Worm (Caenorhabditis elegans) whole organism, young adult: ENCODE measurements around the gene cdc-48.1.

Experiments
- C06A6.2 ChIP-seq: fragments of 200-800 bp; sonication (Bioruptor generic); conservative IDR thresholded peaks from 2 replicates; pipeline ENCODE4 v1.3.6; 2022; ENCODE audit warnings: missing genetic modification characterization, missing compliant biosample characterization
- C17E4.6 ChIP-seq: fragments of 200-800 bp; sonication (Bioruptor generic); IDR thresholded peaks from 2 replicates; pipeline ENCODE4 v1.3.6; 2022; ENCODE audit warnings: missing genetic modification reagents, missing genetic modification characterization, missing compliant biosample characterization
- F10E7.11 ChIP-seq: sonication (generic microtip); optimal IDR thresholded peaks from 2 replicates; lab custom pipeline; 2017; ENCODE audit warnings: mild to moderate bottlenecking, missing genetic modification characterization, moderate library complexity, missing compliant biosample characterization
- F22D6.2 ChIP-seq: sonication (generic microtip); optimal IDR thresholded peaks from 2 replicates; lab custom pipeline; 2016; ENCODE audit warnings: mild to moderate bottlenecking, missing genetic modification characterization, missing compliant biosample characterization
- F33H1.4 ChIP-seq: fragments of 200-800 bp; sonication (Bioruptor generic); IDR thresholded peaks from 2 replicates; pipeline ENCODE4 v1.3.6; 2022; ENCODE audit warnings: missing genetic modification reagents, missing genetic modification characterization, missing compliant biosample characterization
- F37B4.10 ChIP-seq: fragments of 200-800 bp; sonication (Bioruptor generic); IDR thresholded peaks from 2 replicates; pipeline ENCODE4 v1.3.6; 2022; ENCODE audit warnings: missing genetic modification characterization, missing compliant biosample characterization
- F49E8.2 ChIP-seq: sonication (generic microtip); optimal IDR thresholded peaks from 3 replicates; lab custom pipeline; 2017; ENCODE audit warnings: missing genetic modification characterization, mild to moderate bottlenecking, missing compliant biosample characterization, antibody characterized with exemption, moderate library complexity; ENCODE audit not compliant: insufficient read depth
- F57A8.1 ChIP-seq: fragments of 200-800 bp; sonication (Bioruptor generic); optimal IDR thresholded peaks from 2 replicates; lab custom pipeline; 2018; ENCODE audit warnings: mild to moderate bottlenecking, missing genetic modification characterization, moderate library complexity, missing compliant biosample characterization
- F57C9.4 ChIP-seq: sonication (generic microtip); optimal IDR thresholded peaks from 2 replicates; lab custom pipeline; 2017; ENCODE audit warnings: mild to moderate bottlenecking, missing genetic modification characterization, missing compliant biosample characterization
- K11D2.4 ChIP-seq: fragments of 200-800 bp; sonication (Bioruptor generic); IDR thresholded peaks from 2 replicates; pipeline ENCODE4 v1.3.6; 2022; ENCODE audit warnings: missing genetic modification reagents, missing genetic modification characterization, missing compliant biosample characterization
- T07F8.4 ChIP-seq: sonication (generic microtip); optimal IDR thresholded peaks from 2 replicates; lab custom pipeline; 2016; ENCODE audit warnings: mild to moderate bottlenecking, missing genetic modification characterization, moderate library complexity, missing compliant biosample characterization
- Y53G8AR.9 ChIP-seq: fragments of 200-800 bp; sonication (Bioruptor generic); conservative IDR thresholded peaks from 2 replicates; pipeline ENCODE4 v1.3.6; 2022; ENCODE audit warnings: missing genetic modification reagents, missing genetic modification characterization, missing compliant biosample characterization
- akir-1 ChIP-seq: fragments of 200-800 bp; sonication (Bioruptor generic); optimal IDR thresholded peaks from 2 replicates; lab custom pipeline; 2018; ENCODE audit warnings: mild to moderate bottlenecking, missing genetic modification characterization, moderate library complexity, missing compliant biosample characterization
- attf-3 ChIP-seq: fragments of 200-800 bp; sonication (Bioruptor generic); conservative IDR thresholded peaks from 2 replicates; pipeline ENCODE4 v1.3.6; 2022; ENCODE audit warnings: missing genetic modification reagents, missing genetic modification characterization, missing compliant biosample characterization
- attf-6 ChIP-seq: fragments of 200-800 bp; sonication (Bioruptor generic); IDR thresholded peaks from 2 replicates; pipeline ENCODE4 v1.3.6; 2022; ENCODE audit warnings: missing genetic modification reagents, missing genetic modification characterization, missing compliant biosample characterization
- ceh-100 ChIP-seq: fragments of 200-800 bp; sonication (Bioruptor generic); IDR thresholded peaks from 2 replicates; pipeline ENCODE4 v1.3.6; 2022; ENCODE audit warnings: missing genetic modification reagents, missing genetic modification characterization, missing compliant biosample characterization
- ceh-91 ChIP-seq: fragments of 200-800 bp; sonication (Bioruptor generic); IDR thresholded peaks from 2 replicates; pipeline ENCODE4 v1.3.6; 2022; ENCODE audit warnings: missing genetic modification reagents, missing genetic modification characterization, missing compliant biosample characterization
- dpl-1 ChIP-seq: fragments of 150-350 bp; optimal IDR thresholded peaks from 2 replicates; lab custom pipeline; 2014; ENCODE audit warnings: missing biosample characterization, missing genetic modification reagents, missing genetic modification characterization
- efl-1 ChIP-seq: fragments of 150-350 bp; optimal IDR thresholded peaks from 2 replicates; lab custom pipeline; 2014; ENCODE audit warnings: missing biosample characterization, missing genetic modification reagents, missing genetic modification characterization
- egrh-3 ChIP-seq: fragments of 200-800 bp; sonication (Bioruptor generic); IDR thresholded peaks from 2 replicates; pipeline ENCODE4 v1.3.6; 2022; ENCODE audit warnings: missing genetic modification reagents, missing genetic modification characterization, missing compliant biosample characterization
- ekl-4 ChIP-seq: fragments of 200-800 bp; sonication (Bioruptor generic); IDR thresholded peaks from 2 replicates; pipeline ENCODE4 v1.3.6; 2022; ENCODE audit warnings: missing genetic modification reagents, missing genetic modification characterization, missing compliant biosample characterization
- him-1 ChIP-seq: sonication (generic microtip); optimal IDR thresholded peaks from 2 replicates; lab custom pipeline; 2016; ENCODE audit warnings: missing genotype, missing genetic modification reagents, missing genetic modification characterization, missing compliant biosample characterization
- hmg-20 ChIP-seq: fragments of 200-800 bp; sonication (Bioruptor generic); IDR thresholded peaks from 2 replicates; pipeline ENCODE4 v1.3.6; 2022; ENCODE audit warnings: missing genetic modification reagents, missing genetic modification characterization, missing compliant biosample characterization
- hrde-1 ChIP-seq: sonication (generic microtip); optimal IDR thresholded peaks from 2 replicates; lab custom pipeline; 2016; ENCODE audit warnings: missing genetic modification characterization, mild to moderate bottlenecking, missing compliant biosample characterization, moderate library complexity, missing genotype, missing genetic modification reagents, borderline replicate concordance
- hsf-1 ChIP-seq: fragments of 200-800 bp; sonication (Bioruptor generic); IDR thresholded peaks from 2 replicates; pipeline ENCODE4 v1.3.6; 2022; ENCODE audit warnings: missing genetic modification reagents, missing genetic modification characterization, missing compliant biosample characterization
- lin-54 ChIP-seq: fragments of 200-800 bp; sonication (Bioruptor generic); optimal IDR thresholded peaks from 2 replicates; lab custom pipeline; 2018; ENCODE audit warnings: mild to moderate bottlenecking, missing genetic modification characterization, missing compliant biosample characterization
- lir-1 ChIP-seq: fragments of 200-800 bp; sonication (Bioruptor generic); conservative IDR thresholded peaks from 2 replicates; pipeline ENCODE4 v1.3.6; 2022; ENCODE audit warnings: missing genetic modification reagents, missing genetic modification characterization, missing compliant biosample characterization
- lsl-1 ChIP-seq: fragments of 200-800 bp; sonication (Bioruptor generic); optimal IDR thresholded peaks from 2 replicates; lab custom pipeline; 2018; ENCODE audit warnings: mild to moderate bottlenecking, missing genetic modification characterization, moderate library complexity, missing compliant biosample characterization
- madf-10 ChIP-seq: sonication (generic microtip); optimal IDR thresholded peaks from 2 replicates; lab custom pipeline; 2016; ENCODE audit warnings: mild to moderate bottlenecking, missing genetic modification characterization, missing compliant biosample characterization
- madf-6 ChIP-seq: fragments of 200-800 bp; sonication (Bioruptor generic); IDR thresholded peaks from 2 replicates; pipeline ENCODE4 v1.3.6; 2022; ENCODE audit warnings: missing genetic modification reagents, missing genetic modification characterization, missing compliant biosample characterization
- mxl-1 ChIP-seq: sonication (generic microtip); optimal IDR thresholded peaks from 2 replicates; lab custom pipeline; 2016; ENCODE audit warnings: missing genetic modification characterization, missing compliant biosample characterization
- pha-4 ChIP-seq: fragments of 150-350 bp; sonication (generic microtip); optimal IDR thresholded peaks from 2 replicates; lab custom pipeline; 2014; ENCODE audit warnings: missing biosample characterization, missing genetic modification reagents, missing genetic modification characterization
- rcor-1 ChIP-seq: fragments of 200-800 bp; sonication (Bioruptor generic); IDR thresholded peaks from 2 replicates; pipeline ENCODE4 v1.3.6; 2022; ENCODE audit warnings: missing genetic modification reagents, missing genetic modification characterization, missing compliant biosample characterization
- repo-1 ChIP-seq: sonication (generic microtip); optimal IDR thresholded peaks from 2 replicates; lab custom pipeline; 2017; ENCODE audit warnings: mild to moderate bottlenecking, missing genetic modification characterization, missing compliant biosample characterization
- rpc-1 ChIP-seq, 2 experiments: fragments of 150-350 bp in 1 of 2; sonication (generic microtip) in 1 of 2; optimal IDR thresholded peaks; 2 replicates each; lab custom pipeline; 2014 to 2018; ENCODE audit warnings: missing biosample characterization in 1 of 2, missing genetic modification characterization in 1 of 2, missing genetic modification reagents in 1 of 2, missing genotype in 1 of 2
- snpc-1.1 ChIP-seq: sonication (generic microtip); optimal IDR thresholded peaks from 2 replicates; lab custom pipeline; 2017; ENCODE audit warnings: missing genetic modification characterization, mild to moderate bottlenecking, missing compliant biosample characterization, antibody characterized with exemption, moderate library complexity, missing genotype, missing genetic modification reagents; ENCODE audit not compliant: insufficient read depth
- snpc-1.3 ChIP-seq: sonication (generic microtip); optimal IDR thresholded peaks from 2 replicates; lab custom pipeline; 2017; ENCODE audit warnings: missing genetic modification characterization, mild to moderate bottlenecking, missing compliant biosample characterization, antibody characterized with exemption, moderate library complexity, missing genotype, missing genetic modification reagents; ENCODE audit not compliant: insufficient read depth
- snpc-4 ChIP-seq, 5 experiments: fragments of 150-350 bp in 1 of 5; sonication (generic microtip) in 4 of 5; optimal IDR thresholded peaks; 2 replicates each; lab custom pipeline; 2014 to 2018; ENCODE audit warnings: missing genetic modification characterization in 5 of 5, missing biosample characterization in 3 of 5, antibody characterized with exemption in 2 of 5, mild to moderate bottlenecking in 2 of 5, missing compliant biosample characterization in 2 of 5, missing genotype in 2 of 5, moderate library complexity in 2 of 5, missing genetic modification reagents in 1 of 5
- somi-1 ChIP-seq: fragments of 200-800 bp; sonication (Bioruptor generic); optimal IDR thresholded peaks from 2 replicates; lab custom pipeline; 2018; ENCODE audit warnings: mild to moderate bottlenecking, missing genetic modification characterization, missing compliant biosample characterization
- tbx-9 ChIP-seq: sonication (generic microtip); optimal IDR thresholded peaks from 2 replicates; lab custom pipeline; 2016; ENCODE audit warnings: borderline replicate concordance, missing genetic modification characterization, inconsistent platforms, missing compliant biosample characterization
- ztf-22 ChIP-seq: fragments of 200-800 bp; sonication (Bioruptor generic); optimal IDR thresholded peaks from 2 replicates; lab custom pipeline; 2018; ENCODE audit warnings: mild to moderate bottlenecking, missing genetic modification characterization, moderate library complexity, missing compliant biosample characterization
- ztf-25 ChIP-seq: fragments of 200-800 bp; sonication (Bioruptor generic); IDR thresholded peaks from 2 replicates; pipeline ENCODE4 v1.3.6; 2022; ENCODE audit warnings: missing genetic modification reagents, missing genetic modification characterization, missing compliant biosample characterization
- ztf-6 ChIP-seq: fragments of 200-800 bp; sonication (Bioruptor generic); IDR thresholded peaks from 2 replicates; pipeline ENCODE4 v1.3.6; 2022; ENCODE audit warnings: missing genetic modification reagents, missing genetic modification characterization, missing compliant biosample characterization

Gene cdc-48.1

DNA sequence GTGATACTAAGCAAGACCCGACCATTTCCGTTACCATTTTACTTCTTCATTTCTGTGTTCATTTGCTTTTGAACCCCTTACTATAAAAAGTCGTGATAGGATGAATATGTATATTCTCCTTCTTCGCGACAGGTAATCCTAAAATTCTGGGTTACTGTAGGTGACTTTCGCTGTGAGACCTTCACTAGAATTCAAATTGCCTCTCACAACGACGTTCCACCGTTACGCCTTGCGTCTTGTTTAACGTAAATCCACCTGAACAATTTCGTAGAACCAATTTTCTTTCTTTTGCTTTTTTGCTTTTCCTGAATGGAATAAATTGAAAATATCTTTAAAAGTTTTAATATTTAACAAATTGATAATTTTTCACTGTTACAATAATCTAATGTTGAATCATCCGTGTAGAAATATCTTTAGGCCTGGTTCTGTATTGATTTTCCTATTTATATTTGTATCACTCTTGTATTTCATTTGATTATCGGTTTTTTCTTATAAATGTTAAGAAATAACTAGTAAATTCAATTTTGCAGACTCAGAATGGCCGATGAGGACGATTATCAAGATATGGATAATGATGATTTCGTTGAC, 15.7 kb upstream of the cdc-48.1 start, which contains the start of gene rpb-6:
Gene rpb-6 (plus strand): TSS at position 538 of the 588 bp plus-strand sequence.
- TF ChIP-seq madf-6 (GFP tag; lab: Robert Waterston, UW) (peak; percentile 49; the same call in 1 of the 2 replicates), F37B4.10 (GFP tag; lab: Robert Waterston, UW) (no peak), dpl-1 (GFP tag; lab: Kevin White, UChicago) (peak; percentile 9), F33H1.4 (GFP tag; lab: Robert Waterston, UW) (peak; percentile 56), F57A8.1 (GFP tag; lab: Kevin White, UChicago) (no peak), lsl-1 (peak; percentile 66), F10E7.11 (no peak), rpc-1 (optimal IDR thresholded peaks at IDR 0.05; lab: Kevin White, UChicago) (no peak), rpc-1 (tag; optimal IDR thresholded peaks at IDR 0.05; lab: Kevin White, UChicago) (no peak), F49E8.2 (tag; lab: Kevin White, UChicago) (no peak), C17E4.6 (GFP tag; lab: Robert Waterston, UW) (no peak), lin-54 (GFP tag; lab: Kevin White, UChicago) (peak; percentile 67), snpc-1.1 (no peak), pha-4 (no peak), Y53G8AR.9 (GFP tag; lab: Robert Waterston, UW) (no peak), efl-1 (GFP tag; lab: Kevin White, UChicago) (peak; percentile 40), F57C9.4 (no peak), lir-1 (no peak), mxl-1 (tag; lab: Kevin White, UChicago) (no peak), T07F8.4 (tag; lab: Kevin White, UChicago) (no peak), attf-3 (GFP tag; lab: Robert Waterston, UW) (peak; percentile 92)

DNA sequence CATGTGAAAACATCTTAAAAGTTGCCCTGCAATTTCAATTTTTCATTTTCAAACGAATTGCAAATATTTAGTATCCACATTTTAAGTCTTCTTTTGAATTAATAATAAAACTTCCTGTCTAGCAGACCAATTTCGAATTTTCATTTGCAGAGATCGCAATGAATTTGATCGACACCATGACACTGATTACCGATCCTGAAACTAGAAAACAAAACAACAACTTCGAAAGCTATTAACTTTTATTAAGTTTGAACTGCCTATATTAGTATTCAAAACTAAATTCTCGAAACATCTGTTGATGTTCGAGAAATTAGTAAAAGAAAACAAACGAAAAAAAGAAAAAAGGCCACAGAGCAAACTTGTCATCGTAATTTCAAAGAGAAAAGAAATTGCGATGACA, 11.0 kb upstream of the cdc-48.1 start:
- TF ChIP-seq hmg-20 (GFP tag; lab: Robert Waterston, UW) (no peak), ceh-91 (GFP tag; lab: Robert Waterston, UW) (0 out of 2 replicates have a peak, but pooled peaks have one; percentile 15), C06A6.2 (GFP tag; lab: Robert Waterston, UW) (no peak), snpc-4 (GFP tag; optimal IDR thresholded peaks at IDR 0.05; lab: Kevin White, UChicago) (peak; percentile 33), snpc-4 (tag; optimal IDR thresholded peaks at IDR 0.05; lab: Kevin White, UChicago) (no peak), snpc-1.3 (tag; lab: Kevin White, UChicago) (peak; percentile 35), lin-54 (GFP tag; lab: Kevin White, UChicago) (peak; percentile 24), C17E4.6 (GFP tag; lab: Robert Waterston, UW) (no peak), him-1 (peak; percentile 18), ceh-100 (GFP tag; lab: Robert Waterston, UW) (0 out of 2 replicates have a peak, but pooled peaks have one; percentile 9), tbx-9 (no peak), attf-6 (0 out of 2 replicates have a peak, but pooled peaks have one; percentile 15), rcor-1 (GFP tag; lab: Robert Waterston, UW) (0 out of 2 replicates have a peak, but pooled peaks have one; percentile 19), hsf-1 (GFP tag; lab: Robert Waterston, UW) (0 out of 2 replicates have a peak, but pooled peaks have one; percentile 50), K11D2.4 (GFP tag; lab: Robert Waterston, UW) (no peak), ztf-22 (GFP tag; lab: Kevin White, UChicago) (no peak), somi-1 (no peak), T07F8.4 (tag; lab: Kevin White, UChicago) (no peak), hrde-1 (tag; lab: Kevin White, UChicago) (peak; percentile 87), lir-1 (no peak), madf-10 (tag; lab: Kevin White, UChicago) (no peak), madf-6 (GFP tag; lab: Robert Waterston, UW) (peak; percentile 60), egrh-3 (GFP tag; lab: Robert Waterston, UW) (no peak), repo-1 (tag; lab: Kevin White, UChicago) (no peak), snpc-1.1 (no peak), ztf-25 (no peak), attf-3 (GFP tag; lab: Robert Waterston, UW) (no peak), akir-1 (GFP tag; lab: Kevin White, UChicago) (no peak), ztf-6 (GFP tag; lab: Robert Waterston, UW) (no peak), F22D6.2 (tag; lab: Kevin White, UChicago) (no peak), ekl-4 (peak; percentile 10; the same call in 1 of the 2 replicates)
